Fruit fly (Drosophila melanogaster) whole organism, larva: ENCODE data around the gene Tsp5D.
A peak's percentile ranks its signal among the peaks of the same experiment; 100 is the strongest.

Source experiments
- noc ChIP-seq: fragments of 200-800 bp; sonication (Bioruptor generic); optimal IDR thresholded peaks from 3 replicates; lab custom pipeline; 2019; ENCODE audit warnings: missing biosample characterization, mild to moderate bottlenecking, missing genetic modification characterization, moderate library complexity

Gene Tsp5D

DNA sequence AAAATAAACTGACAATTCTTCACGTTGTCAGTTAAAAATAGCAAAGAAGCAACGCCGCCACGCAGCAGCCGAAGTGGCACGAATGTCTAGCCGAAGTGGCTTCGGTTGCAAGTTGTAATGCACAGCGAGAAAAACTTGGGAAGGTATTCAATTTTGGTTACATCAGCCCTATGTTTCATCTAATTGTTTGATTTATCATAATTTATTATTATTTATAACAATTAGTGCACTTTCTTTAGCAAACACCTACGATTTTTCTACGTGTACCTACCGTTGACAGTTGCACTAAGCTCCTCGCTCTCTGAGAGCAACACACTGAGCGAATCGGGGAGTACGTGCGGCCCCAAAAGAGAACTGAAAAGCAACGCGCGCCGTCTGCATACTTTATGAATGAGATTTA, at the start of gene Tsp5D:
Gene Tsp5D (minus strand): TSS at position 13 of the 400 bp plus-strand sequence.
- peak; percentile 16 for TF ChIP-seq noc (tag; lab: Kevin White, UChicago)

DNA sequence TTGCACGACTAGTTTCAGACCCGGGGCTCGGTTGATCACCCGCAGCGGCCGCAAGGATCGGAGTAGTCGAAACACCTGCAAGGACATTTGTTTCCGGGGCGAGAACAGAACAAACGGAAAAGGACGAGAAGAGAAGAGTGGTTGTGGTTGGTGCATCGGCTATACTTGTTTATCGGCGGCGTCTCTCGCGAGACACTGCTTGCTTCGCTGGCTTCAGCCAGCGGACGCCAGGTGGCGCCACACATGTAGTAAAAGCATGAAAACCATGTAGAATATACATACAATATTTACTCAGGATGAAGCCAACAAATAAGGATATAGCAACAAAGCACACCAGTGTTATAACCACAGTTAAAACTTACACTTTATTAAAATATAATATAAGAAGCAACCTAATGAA, 35.2 kb upstream of the Tsp5D start:
- TF ChIP-seq noc (tag; lab: Kevin White, UChicago): no peak

DNA sequence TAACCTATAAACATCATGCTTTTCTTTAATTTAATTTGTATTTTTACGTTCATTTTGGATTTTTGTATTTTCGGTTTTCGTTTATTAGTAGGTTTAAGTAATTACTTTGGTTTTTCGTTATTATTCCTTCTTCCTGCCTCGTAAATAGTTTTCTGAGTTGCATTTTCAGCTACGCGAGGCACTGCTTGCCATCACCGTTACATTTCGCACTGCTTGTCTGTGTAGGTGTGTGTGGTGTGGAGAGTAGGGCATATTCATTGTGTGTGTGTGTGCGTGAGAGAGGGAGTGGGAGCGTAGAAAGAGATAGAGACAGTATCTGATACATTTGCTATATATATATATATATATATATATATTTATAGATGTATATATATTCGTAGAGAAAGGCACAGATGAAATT, 30.1 kb upstream of the Tsp5D start:
- TF ChIP-seq noc (tag; lab: Kevin White, UChicago): no peak

dm6 chrX:6097578-6097977, 22.9 kb upstream of the Tsp5D start:
- TF ChIP-seq noc (tag; lab: Kevin White, UChicago): peak; percentile 23

DNA sequence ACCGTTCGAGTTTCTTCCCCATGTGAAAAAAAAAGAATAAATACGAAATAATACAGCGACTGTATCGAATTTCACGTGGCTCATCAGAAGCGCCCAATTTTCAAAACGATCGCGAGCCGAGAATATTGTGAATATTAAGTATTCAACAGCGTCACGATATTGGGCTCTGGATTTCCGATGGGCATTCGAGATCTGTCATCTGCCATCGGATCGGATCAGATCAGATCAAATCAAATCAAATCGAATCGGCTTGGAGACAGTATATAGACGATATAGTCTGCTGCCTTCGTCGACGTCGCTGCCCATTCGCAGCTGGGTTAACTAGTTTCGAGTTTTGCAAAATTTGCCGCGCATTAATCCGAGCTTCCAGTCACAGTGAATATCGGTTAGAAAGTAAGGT, 19.9 kb upstream of the Tsp5D start:
- no peak for TF ChIP-seq noc (tag; lab: Kevin White, UChicago)

- no peak for TF ChIP-seq noc (tag; lab: Kevin White, UChicago)
These were observed 19.4 kb upstream of the Tsp5D start for dm6 chrX:6094078-6094477.

- TF ChIP-seq noc (tag; lab: Kevin White, UChicago): no peak
These were observed 17.6 kb upstream of the Tsp5D start for dm6 chrX:6092235-6092634.

dm6 chrX:6090809-6091667, 16.4 kb upstream of the Tsp5D start, which contains the start of the genes Nep1 and Mipp2:
Nep1 (plus strand) TSS chrX:6091205.
Mipp2 (minus strand) TSS chrX:6091471.
- peak; percentile 45 for TF ChIP-seq noc (tag; lab: Kevin White, UChicago)

dm6 chrX:6089679-6090460, 15.2 kb upstream of the Tsp5D start, which contains the start of gene raptor:
raptor (minus strand) TSS chrX:6090201.
- TF ChIP-seq noc (tag; lab: Kevin White, UChicago): no peak

dm6 chrX:6081296-6081695, 6.6 kb upstream of the Tsp5D start, which contains the start of gene CG4660:
CG4660 (minus strand) TSS chrX:6081372.
- no peak for TF ChIP-seq noc (tag; lab: Kevin White, UChicago)

dm6 chrX:6077686-6078085, 3.0 kb upstream of the Tsp5D start, which contains the start of gene CG4666:
CG4666 (minus strand) TSS chrX:6077786.
- TF ChIP-seq noc (tag; lab: Kevin White, UChicago): no peak

DNA sequence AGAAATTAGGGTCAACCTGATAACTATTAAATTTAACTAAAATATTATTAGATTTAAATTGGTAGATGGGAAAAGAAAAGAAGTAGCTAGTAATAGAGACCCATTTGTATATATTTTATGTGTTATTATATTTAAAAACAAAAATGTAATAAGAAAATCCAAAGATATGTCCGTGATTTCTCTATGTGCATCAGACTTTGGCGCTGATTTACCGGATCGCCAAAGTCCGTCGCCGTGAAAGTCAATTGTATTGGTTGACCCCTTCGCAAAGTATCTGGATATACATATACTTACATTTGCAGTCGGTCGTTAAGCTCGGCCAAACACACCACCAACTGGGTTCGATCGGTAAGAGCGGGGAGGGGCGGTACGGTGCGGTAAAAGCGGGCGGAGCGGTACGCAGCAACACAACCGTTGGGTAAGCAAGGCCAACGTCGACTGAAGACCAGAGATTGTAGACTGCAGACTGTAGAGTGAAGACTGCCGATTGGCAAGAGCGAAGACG, 2.4 kb upstream of the Tsp5D start:
- peak; percentile 23 for TF ChIP-seq noc (tag; lab: Kevin White, UChicago)

DNA sequence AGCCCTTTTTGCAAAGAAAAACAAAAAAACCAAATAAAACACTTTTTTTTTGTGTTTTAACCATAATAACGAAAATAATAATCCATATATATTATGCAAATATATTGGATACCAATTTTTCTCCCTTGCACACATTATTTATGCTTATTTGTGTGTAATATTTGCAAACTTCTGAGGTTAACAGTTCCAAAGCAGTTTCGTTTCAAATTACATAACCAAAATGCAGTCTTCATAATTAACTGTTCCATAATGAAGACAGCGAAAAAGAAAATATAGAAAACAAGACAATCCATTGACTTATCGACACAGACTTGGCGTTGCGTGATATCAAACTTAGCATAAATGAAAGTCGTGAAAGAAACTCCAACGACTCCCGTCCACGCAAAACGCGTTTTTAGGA, 929 bp upstream of the Tsp5D start:
- no peak for TF ChIP-seq noc (tag; lab: Kevin White, UChicago)

DNA sequence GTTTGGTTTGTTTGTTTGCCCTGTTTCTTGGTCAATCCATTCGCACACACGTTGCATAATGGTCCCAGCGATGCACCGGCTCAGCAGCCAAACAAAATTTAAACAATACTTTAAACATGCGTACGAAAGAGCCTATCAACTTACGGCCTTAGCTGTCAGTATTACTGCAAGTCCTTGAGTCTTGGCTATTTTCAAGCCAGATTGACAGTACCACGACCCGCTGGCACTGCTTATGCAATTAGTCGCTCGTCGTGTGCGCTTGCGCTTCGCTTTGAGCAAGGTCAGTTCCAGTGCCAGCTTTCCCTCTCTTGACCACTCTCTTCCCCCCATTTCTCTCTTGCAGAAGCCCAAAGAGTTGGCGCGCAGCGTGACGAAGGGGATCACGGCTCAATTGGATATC, 5.9 kb downstream of the Tsp5D start:
- TF ChIP-seq noc (tag; lab: Kevin White, UChicago): no peak

- no peak for TF ChIP-seq noc (tag; lab: Kevin White, UChicago)
These were observed 7.2 kb downstream of the Tsp5D start, which contains the start of gene CG5928 for dm6 chrX:6067281-6068008. CG5928 (plus strand) TSS chrX:6067958.
